Fruit fly (Drosophila melanogaster): ENCODE measurements around the gene CG13895.

CG13895 gene

dm6 chr3L:663880-664279 lies 44.1 kb downstream of the CG13895 start:
- TF ChIP-seq Gug (GFP tag; IDR thresholded peaks at IDR 0.05) (no peak), achi (GFP tag; optimal IDR thresholded peaks at IDR 0.05) (peak; percentile 54), Sox102F (GFP tag; optimal IDR thresholded peaks at IDR 0.05) (peak; percentile 84), ss (GFP tag; optimal IDR thresholded peaks at IDR 0.05) (peak; percentile 24 to 50), spab (GFP tag; optimal IDR thresholded peaks at IDR 0.05) (peak; percentile 52), Eip75B (GFP tag; optimal IDR thresholded peaks at IDR 0.05) (peak; percentile 63), CG10669 (GFP tag; optimal IDR thresholded peaks at IDR 0.05) (peak; percentile 44), topi (GFP tag; optimal IDR thresholded peaks at IDR 0.05) (peak; percentile 83), dac (GFP tag; optimal IDR thresholded peaks at IDR 0.05) (no peak), net (GFP tag; optimal IDR thresholded peaks at IDR 0.05) (peak; percentile 43), CG3919 (GFP tag; optimal IDR thresholded peaks at IDR 0.05) (peak; percentile 68), Ets21C (GFP tag; optimal IDR thresholded peaks at IDR 0.05) (peak; percentile 77), Ets96B (tag; optimal IDR thresholded peaks at IDR 0.05) (peak; percentile 50), Smox (GFP tag; optimal IDR thresholded peaks at IDR 0.05) (peak; percentile 81), Hr4 (GFP tag; optimal IDR thresholded peaks at IDR 0.05) (peak; percentile 29), OdsH (GFP tag; optimal IDR thresholded peaks at IDR 0.05) (peak; percentile 66), dsx (GFP tag; optimal IDR thresholded peaks at IDR 0.05; ENCODE audit: poor library complexity, severe bottlenecking) (peak; percentile 48), Hr38 (GFP tag; optimal IDR thresholded peaks at IDR 0.05) (no peak), CG11762 (GFP tag; optimal IDR thresholded peaks at IDR 0.05; ENCODE audit: insufficient read depth) (peak; percentile 60), lz (GFP tag; optimal IDR thresholded peaks at IDR 0.05) (peak; percentile 80), CG10631 (GFP tag; optimal IDR thresholded peaks at IDR 0.05) (peak; percentile 58), CG11902 (GFP tag; optimal IDR thresholded peaks at IDR 0.05) (peak; percentile 77), CG8119 (GFP tag; IDR thresholded peaks at IDR 0.05) (0 out of 3 replicates have a peak, but pooled peaks have one; percentile 33), Lpt (GFP tag; optimal IDR thresholded peaks at IDR 0.05) (no peak), svp (GFP tag) (peak; percentile 95), CG3032 (tag; optimal IDR thresholded peaks at IDR 0.05) (peak; percentile 53), Sox14 (GFP tag; optimal IDR thresholded peaks at IDR 0.05) (peak; percentile 63), CG11294 (GFP tag; IDR thresholded peaks at IDR 0.05) (no peak), CG32006 (GFP tag; optimal IDR thresholded peaks at IDR 0.05) (peak; percentile 29), fd59A (GFP tag; optimal IDR thresholded peaks at IDR 0.05) (peak; percentile 33), fd85E (GFP tag; optimal IDR thresholded peaks at IDR 0.05) (no peak), Hr39 (GFP tag; optimal IDR thresholded peaks at IDR 0.05) (peak; percentile 88), vri (GFP tag; optimal IDR thresholded peaks at IDR 0.05) (peak; percentile 80), CG6163 (GFP tag; IDR thresholded peaks at IDR 0.05) (peak; percentile 80), Eip78C (GFP tag) (peak; percentile 85), CG15336 (GFP tag; IDR thresholded peaks at IDR 0.05) (no peak), CG4318 (GFP tag; optimal IDR thresholded peaks at IDR 0.05) (peak; percentile 7), CG8319 (GFP tag; optimal IDR thresholded peaks at IDR 0.05) (peak; percentile 50), CG1621 (tag; optimal IDR thresholded peaks at IDR 0.05) (no peak), esn (GFP tag; optimal IDR thresholded peaks at IDR 0.05) (peak; percentile 84), salr (GFP tag; optimal IDR thresholded peaks at IDR 0.05) (peak in 1 of 2 experiments; percentile 31), CG31627 (GFP tag; optimal IDR thresholded peaks at IDR 0.05) (peak; percentile 87), CG9139 (GFP tag; optimal IDR thresholded peaks at IDR 0.05) (no peak), CG8632 (GFP tag; optimal IDR thresholded peaks at IDR 0.05) (peak; percentile 49), CG6276 (GFP tag; optimal IDR thresholded peaks at IDR 0.05) (no peak), fkh (GFP tag; optimal IDR thresholded peaks at IDR 0.05) (no peak), acj6 (GFP tag; optimal IDR thresholded peaks at IDR 0.05) (peak; percentile 70), Met (GFP tag; optimal IDR thresholded peaks at IDR 0.05) (peak; percentile 87), CG6792 (GFP tag; optimal IDR thresholded peaks at IDR 0.05) (peak; percentile 74), Sox15 (GFP tag; optimal IDR thresholded peaks at IDR 0.05) (peak; percentile 36), CG34406 (GFP tag; optimal IDR thresholded peaks at IDR 0.05) (peak; percentile 47), CG16779 (tag; optimal IDR thresholded peaks at IDR 0.05) (no peak)
